Fruit fly (Drosophila melanogaster) S2 (cell line): ENCODE measurements around the gene CG44774.

Source experiments
- CG8478 ChIP-seq: fragments of >200 bp; optimal IDR thresholded peaks from 2 replicates; lab custom pipeline; 2018
- CTCF ChIP-seq, 2 experiments: fragments of >200 bp; optimal IDR thresholded peaks; 2 replicates each; lab custom pipeline; 2018

dm6 chrX:4938986-4939385 is 1.1 kb upstream of the CG44774 start, which contains the start of gene Ptp4E:
- TF ChIP-seq CG8478 (lab: Kevin White, UChicago) (no peak), CTCF (optimal IDR thresholded peaks at IDR 0.05; lab: Kevin White, UChicago) (no peak)
